Worm (Caenorhabditis elegans) whole organism, L4/young adult: Measurements from ENCODE around the gene F14F3.4.

Experiments used
- dao-5 ChIP-seq: sonication (generic microtip); optimal IDR thresholded peaks from 2 replicates; lab custom pipeline; 2016; ENCODE audit warnings: missing genotype, missing genetic modification characterization, moderate library complexity, missing compliant biosample characterization
- him-1 ChIP-seq: sonication (generic microtip); optimal IDR thresholded peaks from 2 replicates; lab custom pipeline; 2016; ENCODE audit warnings: missing genotype, missing genetic modification reagents, missing genetic modification characterization, missing compliant biosample characterization

DNA sequence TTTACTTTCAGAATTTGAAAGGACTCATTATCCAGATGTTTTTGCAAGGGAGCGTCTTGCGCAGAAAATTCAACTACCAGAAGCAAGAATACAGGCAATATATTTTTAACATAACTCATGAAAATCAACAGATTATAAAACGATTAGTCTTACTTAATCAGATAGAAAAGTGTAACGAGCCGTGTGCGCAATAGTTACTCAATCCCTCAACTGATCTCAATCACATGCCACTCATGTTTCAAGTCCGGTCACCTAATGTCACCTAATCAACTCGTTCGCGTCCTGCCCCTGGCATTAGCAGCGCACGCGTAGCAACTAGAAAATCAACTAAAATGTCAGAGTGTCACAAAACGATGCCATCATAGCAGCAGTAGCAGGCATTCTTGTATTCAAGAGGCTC lies 4.7 kb downstream of the F14F3.4 start:
- no peak for TF ChIP-seq dao-5 (tag; lab: Kevin White, UChicago)
- TF ChIP-seq him-1, result no peak
